Fruit fly (Drosophila melanogaster) whole organism, embryonic: ENCODE results near the gene CG45076.
A peak's percentile ranks its signal among the peaks of the same experiment; 100 is the strongest.

ENCODE experiments used
- Abd-B ChIP-seq: fragments of 200-800 bp; sonication (Bioruptor generic); optimal IDR thresholded peaks from 2 replicates; lab custom pipeline; 2018; ENCODE audit warnings: missing biosample characterization, mild to moderate bottlenecking, missing genetic modification characterization, moderate library complexity
- CG10147 ChIP-seq: fragments of 200-800 bp; sonication (Bioruptor generic); optimal IDR thresholded peaks from 2 replicates; lab custom pipeline; 2019; ENCODE audit warnings: missing biosample characterization, mild to moderate bottlenecking, missing genetic modification characterization, moderate library complexity
- CG10366 ChIP-seq: fragments of 200-800 bp; sonication (Bioruptor generic); IDR thresholded peaks from 2 replicates; pipeline ENCODE4 v1.3.6; 2022; ENCODE audit warnings: missing biosample characterization, missing genetic modification characterization
- CG10462 ChIP-seq: fragments of 200-800 bp; sonication (Bioruptor generic); optimal IDR thresholded peaks from 2 replicates; lab custom pipeline; 2016; ENCODE audit warnings: missing biosample characterization, missing genetic modification characterization
- CG10565 ChIP-seq: fragments of 200-800 bp; sonication (Bioruptor generic); optimal IDR thresholded peaks from 3 replicates; lab custom pipeline; 2016; ENCODE audit warnings: missing biosample characterization, mild to moderate bottlenecking, missing genetic modification characterization
- CG10979 ChIP-seq: fragments of 200-800 bp; sonication (Bioruptor generic); optimal IDR thresholded peaks from 2 replicates; lab custom pipeline; 2018; ENCODE audit warnings: missing biosample characterization, mild to moderate bottlenecking, missing genetic modification characterization, moderate library complexity
- CG11398 ChIP-seq: fragments of 200-800 bp; sonication (Bioruptor generic); optimal IDR thresholded peaks from 2 replicates; lab custom pipeline; 2016; ENCODE audit warnings: missing biosample characterization, missing genetic modification characterization
- CG13424 ChIP-seq: fragments of 200-800 bp; sonication (Bioruptor generic); optimal IDR thresholded peaks from 2 replicates; lab custom pipeline; 2019; ENCODE audit warnings: missing biosample characterization, mild to moderate bottlenecking, missing genetic modification characterization, moderate library complexity
- CG2875 ChIP-seq: fragments of 200-800 bp; sonication (Bioruptor generic); optimal IDR thresholded peaks from 2 replicates; lab custom pipeline; 2017; ENCODE audit warnings: missing biosample characterization, mild to moderate bottlenecking, missing genetic modification characterization, missing genetic modification reagents
- CG32772 ChIP-seq: fragments of 200-800 bp; sonication (Bioruptor generic); IDR thresholded peaks from 2 replicates; pipeline ENCODE4 v1.3.6; 2022; ENCODE audit warnings: missing biosample characterization, missing genetic modification characterization
- CG7372 ChIP-seq: fragments of 200-800 bp; sonication (Bioruptor generic); IDR thresholded peaks from 2 replicates; pipeline ENCODE4 v1.3.6; 2022; ENCODE audit warnings: missing biosample characterization, missing genetic modification characterization
- CG7839 ChIP-seq: fragments of 200-800 bp; sonication (Bioruptor generic); optimal IDR thresholded peaks from 3 replicates; lab custom pipeline; 2018; ENCODE audit warnings: missing biosample characterization, mild to moderate bottlenecking, missing genetic modification characterization, moderate library complexity
- CG7963 ChIP-seq: fragments of 200-800 bp; sonication (Bioruptor generic); IDR thresholded peaks from 3 replicates; pipeline ENCODE4 v1.3.6; 2022; ENCODE audit warnings: missing biosample characterization, missing genetic modification characterization; ENCODE audit not compliant: partially characterized antibody
- CG8765 ChIP-seq: fragments of 200-800 bp; sonication (Bioruptor generic); IDR thresholded peaks from 2 replicates; pipeline ENCODE4 v1.3.6; 2022; ENCODE audit warnings: missing biosample characterization, missing genetic modification characterization
- CG9215 ChIP-seq: fragments of 200-800 bp; sonication (Bioruptor generic); IDR thresholded peaks from 2 replicates; pipeline ENCODE4 v1.3.6; 2022; ENCODE audit warnings: missing biosample characterization, missing genetic modification characterization
- Deaf1 ChIP-seq: fragments of 200-800 bp; optimal IDR thresholded peaks from 3 replicates; lab custom pipeline; 2019; ENCODE audit warnings: missing biosample characterization, mild to moderate bottlenecking, missing genetic modification characterization, moderate library complexity
- Gug ChIP-seq: fragments of 200-800 bp; sonication (Bioruptor generic); IDR thresholded peaks from 4 replicates; pipeline ENCODE4 v1.3.6; 2022; ENCODE audit warnings: missing biosample characterization, missing genetic modification characterization
- H2.0 ChIP-seq: fragments of 200-800 bp; sonication (Bioruptor generic); IDR thresholded peaks from 2 replicates; pipeline ENCODE4 v1.3.6; 2022; ENCODE audit warnings: missing biosample characterization, missing genetic modification characterization
- Hey ChIP-seq: fragments of 200-800 bp; sonication (Bioruptor generic); optimal IDR thresholded peaks from 3 replicates; lab custom pipeline; 2018; ENCODE audit warnings: missing biosample characterization, mild to moderate bottlenecking, missing genetic modification characterization
- Hr51 ChIP-seq, 2 experiments: fragments of 200-800 bp; sonication (Bioruptor generic); optimal IDR thresholded peaks; 2 replicates in 1 of 2; 3 replicates in 1 of 2; lab custom pipeline; 2016 to 2018; ENCODE audit warnings: missing biosample characterization in 2 of 2, missing genetic modification characterization in 2 of 2, mild to moderate bottlenecking in 1 of 2, moderate library complexity in 1 of 2
- Lpt ChIP-seq: fragments of >200 bp; optimal IDR thresholded peaks from 2 replicates; lab custom pipeline; 2018; ENCODE audit warnings: missing biosample characterization, missing genetic modification characterization
- MBD-R2 ChIP-seq: fragments of 200-800 bp; sonication (Bioruptor generic); IDR thresholded peaks from 2 replicates; pipeline ENCODE4 v1.3.6; 2022; ENCODE audit warnings: missing biosample characterization, missing genetic modification characterization
- Optix ChIP-seq: fragments of 200-800 bp; sonication (Bioruptor generic); IDR thresholded peaks from 3 replicates; pipeline ENCODE4 v1.3.6; 2022; ENCODE audit warnings: missing biosample characterization, missing genetic modification characterization
- Sry-β ChIP-seq: fragments of 200-800 bp; sonication (Bioruptor generic); optimal IDR thresholded peaks from 2 replicates; lab custom pipeline; 2018; ENCODE audit warnings: missing biosample characterization, mild to moderate bottlenecking, missing genetic modification characterization, moderate library complexity
- Taf1 ChIP-seq: fragments of 200-800 bp; sonication (Bioruptor generic); IDR thresholded peaks from 2 replicates; pipeline ENCODE4 v1.3.6; 2022; ENCODE audit warnings: missing biosample characterization, missing genetic modification characterization
- YL-1 ChIP-seq: fragments of 200-800 bp; sonication (Bioruptor generic); optimal IDR thresholded peaks from 3 replicates; lab custom pipeline; 2017; ENCODE audit warnings: missing biosample characterization, mild to moderate bottlenecking, missing genetic modification characterization
- bab2 ChIP-seq: fragments of 200-800 bp; sonication (Bioruptor generic); optimal IDR thresholded peaks from 2 replicates; lab custom pipeline; 2016; ENCODE audit warnings: missing biosample characterization, missing genetic modification characterization
- bcd ChIP-seq: fragments of 200-800 bp; sonication (Bioruptor generic); optimal IDR thresholded peaks from 2 replicates; lab custom pipeline; 2017; ENCODE audit warnings: missing biosample characterization, mild to moderate bottlenecking, missing genetic modification characterization
- dysf ChIP-seq: fragments of 200-800 bp; sonication (Bioruptor generic); IDR thresholded peaks from 3 replicates; pipeline ENCODE4 v1.3.6; 2022; ENCODE audit warnings: missing biosample characterization, missing genetic modification characterization
- fd96Cb ChIP-seq: fragments of 200-800 bp; sonication (Bioruptor generic); optimal IDR thresholded peaks from 2 replicates; lab custom pipeline; 2018; ENCODE audit warnings: missing biosample characterization, mild to moderate bottlenecking, missing genetic modification characterization, moderate library complexity
- gcm2 ChIP-seq: fragments of 200-800 bp; sonication (Bioruptor generic); optimal IDR thresholded peaks from 2 replicates; lab custom pipeline; 2016; ENCODE audit warnings: missing biosample characterization, missing genetic modification characterization
- grn ChIP-seq: fragments of 200-800 bp; sonication (Bioruptor generic); optimal IDR thresholded peaks from 3 replicates; lab custom pipeline; 2017; ENCODE audit warnings: missing biosample characterization, missing genetic modification characterization
- hth ChIP-seq: fragments of >200 bp; optimal IDR thresholded peaks from 2 replicates; lab custom pipeline; 2017; ENCODE audit warnings: inconsistent platforms
- insv ChIP-seq, 2 experiments: fragments of 200-800 bp; sonication (Bioruptor generic); optimal IDR thresholded peaks; 3 replicates each; lab custom pipeline; 2016 to 2018; ENCODE audit warnings: missing biosample characterization in 2 of 2, missing genetic modification characterization in 2 of 2
- kah ChIP-seq: fragments of 200-800 bp; sonication (Bioruptor generic); optimal IDR thresholded peaks from 2 replicates; lab custom pipeline; 2018; ENCODE audit warnings: missing biosample characterization, mild to moderate bottlenecking, missing genetic modification characterization
- lola ChIP-seq, 3 experiments: fragments of >200 bp in 2 of 3; fragments of 200-800 bp in 1 of 3; sonication (Bioruptor generic) in 1 of 3; optimal IDR thresholded peaks; 2 replicates each; lab custom pipeline; 2017 to 2019; ENCODE audit warnings: missing biosample characterization in 3 of 3, missing genetic modification characterization in 3 of 3, mild to moderate bottlenecking in 1 of 3, moderate library complexity in 1 of 3
- lov ChIP-seq, 2 experiments: fragments of 200-800 bp in 1 of 2; fragments of >200 bp in 1 of 2; sonication (Bioruptor generic) in 1 of 2; IDR thresholded peaks in 1 of 2; optimal IDR thresholded peaks in 1 of 2; 2 replicates in 1 of 2; 3 replicates in 1 of 2; pipeline versions ENCODE4 v1.3.6 to Lab custom; 2017 to 2022; ENCODE audit warnings: missing biosample characterization in 1 of 2, missing genetic modification characterization in 1 of 2
- nerfin-1 ChIP-seq: fragments of 200-800 bp; sonication (Bioruptor generic); optimal IDR thresholded peaks from 3 replicates; lab custom pipeline; 2019; ENCODE audit warnings: missing biosample characterization, mild to moderate bottlenecking, missing genetic modification characterization, moderate library complexity
- nom ChIP-seq: fragments of 200-800 bp; sonication (Bioruptor generic); optimal IDR thresholded peaks from 2 replicates; lab custom pipeline; 2017; ENCODE audit warnings: missing biosample characterization, missing genetic modification characterization, mild to moderate bottlenecking, moderate library complexity, missing genetic modification reagents
- pan ChIP-seq, 4 experiments: fragments of >200 bp in 3 of 4; fragments of 200-800 bp in 1 of 4; sonication (Bioruptor generic) in 1 of 4; optimal IDR thresholded peaks in 3 of 4; IDR thresholded peaks in 1 of 4; 2 replicates each; pipeline versions ENCODE4 v1.3.6 to Lab custom; 2017 to 2022; ENCODE audit warnings: missing biosample characterization in 2 of 4, missing genetic modification characterization in 2 of 4, mixed read lengths in 1 of 4
- peb ChIP-seq: fragments of 200-800 bp; sonication (Bioruptor generic); IDR thresholded peaks from 2 replicates; pipeline ENCODE4 v1.3.6; 2022; ENCODE audit warnings: missing biosample characterization, missing genetic modification characterization
- phol ChIP-seq: fragments of 200-800 bp; sonication (Bioruptor generic); optimal IDR thresholded peaks from 3 replicates; lab custom pipeline; 2018; ENCODE audit warnings: missing biosample characterization, mild to moderate bottlenecking, missing genetic modification characterization, moderate library complexity
- row ChIP-seq: fragments of 200-800 bp; sonication (Bioruptor generic); IDR thresholded peaks from 3 replicates; pipeline ENCODE4 v1.3.6; 2022; ENCODE audit warnings: missing biosample characterization, missing genetic modification characterization
- sd ChIP-seq: fragments of 200-800 bp; sonication (Bioruptor generic); optimal IDR thresholded peaks from 3 replicates; lab custom pipeline; 2018; ENCODE audit warnings: missing biosample characterization, mild to moderate bottlenecking, missing genetic modification characterization, moderate library complexity
- unc-4 ChIP-seq: fragments of 200-800 bp; sonication (Bioruptor generic); IDR thresholded peaks from 2 replicates; pipeline ENCODE4 v1.3.6; 2022; ENCODE audit warnings: missing biosample characterization, missing genetic modification characterization; ENCODE audit not compliant: partially characterized antibody
- zen2 ChIP-seq: fragments of 200-800 bp; sonication (Bioruptor generic); IDR thresholded peaks from 3 replicates; pipeline ENCODE4 v1.3.6; 2022; ENCODE audit warnings: missing biosample characterization, missing genetic modification characterization; ENCODE audit not compliant: partially characterized antibody

The CG45076 gene

DNA sequence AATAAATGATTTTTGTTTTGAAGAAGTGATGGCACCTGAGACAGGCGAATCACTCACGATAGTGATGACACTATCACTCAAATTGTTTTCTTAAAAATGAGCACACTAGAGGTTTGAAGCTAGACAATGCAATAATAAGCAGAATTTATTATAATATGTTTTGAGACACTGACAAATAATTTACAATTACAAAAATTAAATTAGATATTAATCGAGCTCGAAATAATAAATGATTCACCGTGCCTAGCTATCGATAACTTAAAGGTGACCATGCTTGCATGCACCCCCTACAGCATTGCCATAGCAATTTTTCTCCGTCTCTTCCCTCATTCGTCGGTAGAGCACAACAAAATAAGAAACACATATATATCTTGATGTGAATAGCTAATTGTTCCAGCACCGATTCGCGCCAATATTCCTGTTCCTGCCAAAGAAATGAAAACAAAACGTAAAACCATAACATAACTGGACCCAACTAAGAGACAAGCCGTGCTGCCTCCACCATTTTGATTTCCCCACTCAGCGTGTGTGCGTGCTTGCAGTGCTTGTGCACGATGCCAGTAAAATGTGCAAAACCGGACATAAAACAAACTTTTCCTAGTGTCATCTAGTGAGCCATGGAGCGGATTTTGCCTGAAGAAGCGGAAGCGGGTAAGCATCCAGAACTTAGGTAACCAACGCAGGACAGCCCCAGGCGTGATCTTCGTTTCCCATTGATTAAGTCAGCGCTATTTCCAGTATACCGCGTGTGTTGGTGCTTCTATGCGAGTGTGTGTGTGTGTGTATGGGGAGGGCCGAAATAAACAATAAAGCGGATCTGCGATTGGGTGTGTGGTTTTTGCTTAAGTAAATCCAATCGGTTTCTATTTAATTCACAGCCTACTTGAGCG is 16.0 kb downstream of the CG45076 start, which contains the start of the genes MED7 and Cap-H2 (continued):
- TF ChIP-seq unc-4, result peak; percentile 98
- no peak for TF ChIP-seq Lpt
- no peak for TF ChIP-seq kah (GFP tag; lab: Kevin White, UChicago)
- TF ChIP-seq lola (GFP tag; optimal IDR thresholded peaks at IDR 0.05; lab: Kevin White, UChicago), result peak in 2 of 3 experiments; percentile 29 to 79
- peak; percentile 100 for TF ChIP-seq CG9215
- TF ChIP-seq pan (optimal IDR thresholded peaks at IDR 0.05; lab: Kevin White, UChicago), result no peak
- peak in 1 of 2 experiments; percentile 84 for TF ChIP-seq pan (GFP tag; optimal IDR thresholded peaks at IDR 0.05 in 1 of 2, IDR thresholded peaks at IDR 0.05 in 1 of 2)
- peak; percentile 5 for TF ChIP-seq CG10565 (GFP tag; lab: Kevin White, UChicago)
- TF ChIP-seq fd96Cb (tag; lab: Kevin White, UChicago), result peak; percentile 67
- TF ChIP-seq CG7839, result no peak
- TF ChIP-seq Hey (tag; lab: Kevin White, UChicago), result no peak
- peak; percentile 98 for TF ChIP-seq row (GFP tag; lab: Robert Waterston, UW)
- TF ChIP-seq CG11398 (GFP tag; lab: Kevin White, UChicago), result no peak
- no peak for TF ChIP-seq sd (tag; lab: Kevin White, UChicago)
- peak; percentile 67 for TF ChIP-seq CG10979 (tag; lab: Kevin White, UChicago)
- no peak for TF ChIP-seq lov (optimal IDR thresholded peaks at IDR 0.05; lab: Kevin White, UChicago)
- 0 out of 3 replicates have a peak, but pooled peaks have one; percentile 27 for TF ChIP-seq lov (GFP tag; IDR thresholded peaks at IDR 0.05; lab: Robert Waterston, UW)
- TF ChIP-seq grn, result peak; percentile 20
- TF ChIP-seq CG7963 (GFP tag; lab: Robert Waterston, UW), result peak; percentile 97
- TF ChIP-seq peb, result peak; percentile 53; the same call in 1 of the 2 replicates
- peak; percentile 84 for TF ChIP-seq Abd-B (GFP tag; lab: Kevin White, UChicago)
- TF ChIP-seq dysf (GFP tag; lab: Robert Waterston, UW), result peak; percentile 84
- TF ChIP-seq CG13424, result peak; percentile 86
- peak; percentile 64 for TF ChIP-seq bcd (GFP tag; lab: Kevin White, UChicago)
- peak; percentile 70 for TF ChIP-seq H2.0 (GFP tag; lab: Robert Waterston, UW)
- TF ChIP-seq CG7372 (GFP tag; lab: Robert Waterston, UW), result peak; percentile 73
- TF ChIP-seq Optix (GFP tag; lab: Robert Waterston, UW), result peak; percentile 72; the same call in 2 of the 3 replicates
- TF ChIP-seq CG32772 (GFP tag; lab: Robert Waterston, UW), result peak; percentile 75
- peak; percentile 95 for TF ChIP-seq bab2
- TF ChIP-seq gcm2 (GFP tag; lab: Kevin White, UChicago), result peak; percentile 69
- peak in 1 of 2 experiments; percentile 85 for TF ChIP-seq Hr51 (GFP tag; optimal IDR thresholded peaks at IDR 0.05; lab: Kevin White, UChicago)
- TF ChIP-seq CG10366 (GFP tag; lab: Robert Waterston, UW), result peak; percentile 83
- peak; percentile 61 for TF ChIP-seq CG10462 (GFP tag; lab: Kevin White, UChicago)
- peak; percentile 52 for TF ChIP-seq CG10147 (GFP tag; lab: Kevin White, UChicago)
- TF ChIP-seq CG2875 (GFP tag; lab: Kevin White, UChicago), result no peak
- TF ChIP-seq insv (GFP tag; optimal IDR thresholded peaks at IDR 0.05; lab: Kevin White, UChicago), result peak in 1 of 2 experiments; percentile 31
- TF ChIP-seq YL-1 (GFP tag; lab: Kevin White, UChicago), result peak; percentile 81
- TF ChIP-seq nom (GFP tag; lab: Kevin White, UChicago), result no peak
- TF ChIP-seq Gug (GFP tag; lab: Robert Waterston, UW), result peak; percentile 81
- TF ChIP-seq zen2 (GFP tag; lab: Robert Waterston, UW), result peak; percentile 94
- peak; percentile 75 for TF ChIP-seq nerfin-1
- peak; percentile 91 for TF ChIP-seq MBD-R2 (GFP tag; lab: Robert Waterston, UW)
- peak; percentile 72 for TF ChIP-seq CG8765
- no peak for TF ChIP-seq Deaf1
- TF ChIP-seq phol (tag; lab: Kevin White, UChicago), result peak; percentile 88
- no peak for TF ChIP-seq hth (lab: Kevin White, UChicago)
- TF ChIP-seq Sry-β, result no peak
- TF ChIP-seq Taf1 (GFP tag; lab: Robert Waterston, UW), result peak; percentile 68
